Fruit fly (Drosophila melanogaster) whole organism, embryonic: ENCODE measurements around the gene CG17107.

Experiments used
- Abd-B ChIP-seq: fragments of 200-800 bp; sonication (Bioruptor generic); optimal IDR thresholded peaks from 2 replicates; lab custom pipeline; 2018; ENCODE audit warnings: missing biosample characterization, mild to moderate bottlenecking, missing genetic modification characterization, moderate library complexity
- B-H1 ChIP-seq: fragments of 200-800 bp; sonication (Bioruptor generic); IDR thresholded peaks from 3 replicates; pipeline ENCODE4 v1.3.6; 2022; ENCODE audit warnings: missing biosample characterization, missing genetic modification characterization
- Bgb ChIP-seq: fragments of 200-800 bp; sonication (Bioruptor generic); IDR thresholded peaks from 2 replicates; pipeline ENCODE4 v1.3.6; 2022; ENCODE audit warnings: missing biosample characterization, missing genetic modification characterization; ENCODE audit not compliant: partially characterized antibody
- CG10543 ChIP-seq: fragments of 200-800 bp; sonication (Bioruptor generic); optimal IDR thresholded peaks from 3 replicates; lab custom pipeline; 2017; ENCODE audit warnings: missing biosample characterization, mild to moderate bottlenecking, missing genetic modification characterization, moderate library complexity
- CG11398 ChIP-seq: fragments of 200-800 bp; sonication (Bioruptor generic); optimal IDR thresholded peaks from 2 replicates; lab custom pipeline; 2016; ENCODE audit warnings: missing biosample characterization, missing genetic modification characterization
- CG12219 ChIP-seq: fragments of 200-800 bp; sonication (Bioruptor generic); optimal IDR thresholded peaks from 3 replicates; lab custom pipeline; 2018; ENCODE audit warnings: missing biosample characterization, mild to moderate bottlenecking, missing genetic modification characterization
- CG12744 ChIP-seq: fragments of 200-800 bp; sonication (Bioruptor generic); optimal IDR thresholded peaks from 2 replicates; lab custom pipeline; 2016; ENCODE audit warnings: missing biosample characterization, missing genetic modification characterization
- CG13296 ChIP-seq: fragments of 200-800 bp; sonication (Bioruptor generic); optimal IDR thresholded peaks from 3 replicates; lab custom pipeline; 2018; ENCODE audit warnings: missing biosample characterization, mild to moderate bottlenecking, missing genetic modification characterization
- CG13624 ChIP-seq: fragments of 200-800 bp; sonication (Bioruptor generic); optimal IDR thresholded peaks from 2 replicates; lab custom pipeline; 2016; ENCODE audit warnings: missing biosample characterization, missing genetic modification characterization
- CG1647 ChIP-seq: fragments of 200-800 bp; sonication (Bioruptor generic); optimal IDR thresholded peaks from 3 replicates; lab custom pipeline; 2016; ENCODE audit warnings: missing biosample characterization, missing genetic modification characterization
- CG16779 ChIP-seq: fragments of 200-800 bp; sonication (Bioruptor generic); IDR thresholded peaks from 2 replicates; pipeline ENCODE4 v1.3.6; 2022; ENCODE audit warnings: missing biosample characterization, missing genetic modification characterization
- CG2120 ChIP-seq: fragments of 200-800 bp; sonication (Bioruptor generic); optimal IDR thresholded peaks from 3 replicates; lab custom pipeline; 2016; ENCODE audit warnings: missing biosample characterization, missing genetic modification characterization
- CG2199 ChIP-seq: fragments of 200-800 bp; sonication (Bioruptor generic); IDR thresholded peaks from 3 replicates; pipeline ENCODE4 v1.3.6; 2022; ENCODE audit warnings: missing biosample characterization, missing genetic modification characterization
- CG2712 ChIP-seq: fragments of 200-800 bp; optimal IDR thresholded peaks from 3 replicates; lab custom pipeline; 2019; ENCODE audit warnings: missing biosample characterization, mild to moderate bottlenecking, missing genetic modification characterization, moderate library complexity
- CG30020 ChIP-seq: fragments of 200-800 bp; optimal IDR thresholded peaks from 2 replicates; lab custom pipeline; 2019; ENCODE audit warnings: missing biosample characterization, mild to moderate bottlenecking, missing genetic modification characterization, moderate library complexity
- CG30431 ChIP-seq: fragments of 200-800 bp; sonication (Bioruptor generic); optimal IDR thresholded peaks from 2 replicates; lab custom pipeline; 2017; ENCODE audit warnings: missing biosample characterization, missing genetic modification characterization
- CG31224 ChIP-seq: fragments of 200-800 bp; sonication (Bioruptor generic); IDR thresholded peaks from 2 replicates; pipeline ENCODE4 v1.3.6; 2022; ENCODE audit warnings: missing biosample characterization, missing genetic modification characterization
- CG3847 ChIP-seq: fragments of 200-800 bp; sonication (Bioruptor generic); IDR thresholded peaks from 2 replicates; pipeline ENCODE4 v1.3.6; 2022; ENCODE audit warnings: missing biosample characterization, missing genetic modification characterization
- CG4360 ChIP-seq: fragments of 200-800 bp; sonication (Bioruptor generic); IDR thresholded peaks from 2 replicates; pipeline ENCODE4 v1.3.6; 2022; ENCODE audit warnings: missing biosample characterization, missing genetic modification characterization
- CG4424 ChIP-seq: fragments of 200-800 bp; sonication (Bioruptor generic); optimal IDR thresholded peaks from 3 replicates; lab custom pipeline; 2016; ENCODE audit warnings: missing biosample characterization, missing genetic modification characterization
- CHES-1-like ChIP-seq: fragments of 200-800 bp; sonication (Bioruptor generic); optimal IDR thresholded peaks from 2 replicates; lab custom pipeline; 2016; ENCODE audit warnings: missing biosample characterization, missing genetic modification characterization
- CkIIα-i1 ChIP-seq: fragments of 200-800 bp; sonication (Bioruptor generic); IDR thresholded peaks from 2 replicates; pipeline ENCODE4 v1.3.6; 2022; ENCODE audit warnings: missing biosample characterization, missing genetic modification characterization
- Doc3 ChIP-seq: fragments of 200-800 bp; sonication (Bioruptor generic); IDR thresholded peaks from 3 replicates; pipeline ENCODE4 v1.3.6; 2022; ENCODE audit warnings: missing biosample characterization, missing genetic modification characterization; ENCODE audit not compliant: partially characterized antibody
- E2f1 ChIP-seq: fragments of 200-800 bp; sonication (Bioruptor generic); IDR thresholded peaks from 2 replicates; pipeline ENCODE4 v1.3.6; 2022; ENCODE audit warnings: missing biosample characterization, missing genetic modification characterization
- E2f2 ChIP-seq: fragments of 200-800 bp; sonication (Bioruptor generic); IDR thresholded peaks from 2 replicates; pipeline ENCODE4 v1.3.6; 2022; ENCODE audit warnings: missing biosample characterization, missing genetic modification characterization
- HLH3B ChIP-seq: fragments of 200-800 bp; sonication (Bioruptor generic); IDR thresholded peaks from 2 replicates; pipeline ENCODE4 v1.3.6; 2022; ENCODE audit warnings: missing biosample characterization, missing genetic modification characterization
- Hand ChIP-seq: fragments of 200-800 bp; sonication (Bioruptor generic); optimal IDR thresholded peaks from 2 replicates; lab custom pipeline; 2017; ENCODE audit warnings: mild to moderate bottlenecking, missing biosample characterization, missing genetic modification reagents, missing genetic modification characterization
- Hmr ChIP-seq: fragments of 200-800 bp; sonication (Bioruptor generic); optimal IDR thresholded peaks from 3 replicates; lab custom pipeline; 2017; ENCODE audit warnings: mild to moderate bottlenecking, missing biosample characterization, missing genetic modification reagents, missing genetic modification characterization
- Kr ChIP-seq: fragments of 200-800 bp; sonication (Bioruptor generic); optimal IDR thresholded peaks from 2 replicates; lab custom pipeline; 2017; ENCODE audit warnings: missing biosample characterization, mild to moderate bottlenecking, missing genetic modification characterization
- Mad ChIP-seq: fragments of 200-800 bp; sonication (Bioruptor generic); optimal IDR thresholded peaks from 2 replicates; lab custom pipeline; 2016; ENCODE audit warnings: missing biosample characterization, missing genetic modification characterization
- Med ChIP-seq: fragments of 200-800 bp; sonication (Bioruptor generic); peaks from one replicate; lab custom pipeline; 2016; ENCODE audit warnings: missing biosample characterization, missing genetic modification characterization, mild to moderate bottlenecking, inconsistent platforms, moderate library complexity
- NC2β ChIP-seq: fragments of 200-800 bp; sonication (Bioruptor generic); optimal IDR thresholded peaks from 2 replicates; lab custom pipeline; 2016; ENCODE audit warnings: missing biosample characterization, missing genetic modification characterization
- Side ChIP-seq: fragments of 200-800 bp; sonication (Bioruptor generic); optimal IDR thresholded peaks from 2 replicates; lab custom pipeline; 2016; ENCODE audit warnings: missing biosample characterization, missing genetic modification characterization
- Stat92E ChIP-seq, 3 experiments: fragments of >200 bp in 2 of 3; fragments of 200-800 bp in 1 of 3; sonication (Bioruptor generic) in 1 of 3; optimal IDR thresholded peaks; 2 replicates each; lab custom pipeline; 2017 to 2019; ENCODE audit warnings: missing biosample characterization in 3 of 3, missing genetic modification characterization in 3 of 3, mild to moderate bottlenecking in 1 of 3, moderate library complexity in 1 of 3
- amos ChIP-seq: fragments of 200-800 bp; sonication (Bioruptor generic); IDR thresholded peaks from 2 replicates; pipeline ENCODE4 v1.3.6; 2022; ENCODE audit warnings: missing biosample characterization, missing genetic modification characterization; ENCODE audit not compliant: partially characterized antibody
- bab2 ChIP-seq: fragments of 200-800 bp; sonication (Bioruptor generic); optimal IDR thresholded peaks from 2 replicates; lab custom pipeline; 2016; ENCODE audit warnings: missing biosample characterization, missing genetic modification characterization
- bbx ChIP-seq: fragments of 200-800 bp; sonication (Bioruptor generic); IDR thresholded peaks from 2 replicates; pipeline ENCODE4 v1.3.6; 2022; ENCODE audit warnings: missing biosample characterization, missing genetic modification characterization; ENCODE audit not compliant: partially characterized antibody
- fd102C ChIP-seq: fragments of 200-800 bp; sonication (Bioruptor generic); optimal IDR thresholded peaks from 2 replicates; lab custom pipeline; 2018; ENCODE audit warnings: missing biosample characterization, mild to moderate bottlenecking, missing genetic modification characterization, moderate library complexity
- gcm2 ChIP-seq: fragments of 200-800 bp; sonication (Bioruptor generic); optimal IDR thresholded peaks from 2 replicates; lab custom pipeline; 2016; ENCODE audit warnings: missing biosample characterization, missing genetic modification characterization
- gro ChIP-seq: fragments of 200-800 bp; sonication (Bioruptor generic); optimal IDR thresholded peaks from 2 replicates; lab custom pipeline; 2016; ENCODE audit warnings: missing biosample characterization, missing genetic modification characterization
- her ChIP-seq: fragments of 200-800 bp; sonication (Bioruptor generic); optimal IDR thresholded peaks from 2 replicates; lab custom pipeline; 2016; ENCODE audit warnings: missing biosample characterization, missing genetic modification characterization
- jumu ChIP-seq: fragments of 200-800 bp; sonication (Bioruptor generic); optimal IDR thresholded peaks from 3 replicates; lab custom pipeline; 2016; ENCODE audit warnings: missing biosample characterization, missing genetic modification characterization
- ken ChIP-seq: fragments of 200-800 bp; sonication (Bioruptor generic); IDR thresholded peaks from 3 replicates; pipeline ENCODE4 v1.3.6; 2022; ENCODE audit warnings: missing biosample characterization, missing genetic modification characterization
- kni ChIP-seq: fragments of 200-800 bp; sonication (Bioruptor generic); optimal IDR thresholded peaks from 3 replicates; lab custom pipeline; 2017; ENCODE audit warnings: mild to moderate bottlenecking, missing biosample characterization, missing genetic modification reagents, missing genetic modification characterization
- pb ChIP-seq: fragments of 200-800 bp; sonication (Bioruptor generic); optimal IDR thresholded peaks from 3 replicates; lab custom pipeline; 2016; ENCODE audit warnings: missing biosample characterization, missing genetic modification characterization
- pita ChIP-seq: fragments of 200-800 bp; sonication (Bioruptor generic); optimal IDR thresholded peaks from 2 replicates; lab custom pipeline; 2017; ENCODE audit warnings: missing biosample characterization, mild to moderate bottlenecking, missing genetic modification characterization
- repo ChIP-seq: fragments of 200-800 bp; sonication (Bioruptor generic); optimal IDR thresholded peaks from 2 replicates; lab custom pipeline; 2016; ENCODE audit warnings: missing biosample characterization, missing genetic modification characterization
- scrt ChIP-seq: fragments of 200-800 bp; sonication (Bioruptor generic); optimal IDR thresholded peaks from 2 replicates; lab custom pipeline; 2018; ENCODE audit warnings: missing biosample characterization, mild to moderate bottlenecking, missing genetic modification characterization, moderate library complexity
- sima ChIP-seq: fragments of 200-800 bp; sonication (Bioruptor generic); optimal IDR thresholded peaks from 2 replicates; lab custom pipeline; 2016; ENCODE audit warnings: missing biosample characterization, missing genetic modification characterization
- sug ChIP-seq: fragments of 200-800 bp; optimal IDR thresholded peaks from 2 replicates; lab custom pipeline; 2019; ENCODE audit warnings: missing biosample characterization, mild to moderate bottlenecking, missing genetic modification characterization, moderate library complexity
- tll ChIP-seq, 2 experiments: fragments of 200-800 bp in 1 of 2; fragments of >200 bp in 1 of 2; sonication (Bioruptor generic) in 1 of 2; optimal IDR thresholded peaks; 2 replicates each; lab custom pipeline; 2017 to 2019; ENCODE audit warnings: missing biosample characterization in 2 of 2, missing genetic modification characterization in 2 of 2, mild to moderate bottlenecking in 1 of 2, moderate library complexity in 1 of 2
- wek ChIP-seq: fragments of 200-800 bp; sonication (Bioruptor generic); optimal IDR thresholded peaks from 3 replicates; lab custom pipeline; 2018; ENCODE audit warnings: missing biosample characterization, mild to moderate bottlenecking, missing genetic modification characterization, moderate library complexity
- yki ChIP-seq: fragments of >200 bp; optimal IDR thresholded peaks from 3 replicates; lab custom pipeline; 2018

Gene CG17107

dm6 chr2L:10685666-10686065, 4.0 kb downstream of the CG17107 start (continued):
- no peak for TF ChIP-seq CHES-1-like (GFP tag; lab: Kevin White, UChicago)
- TF ChIP-seq Mad (GFP tag; lab: Kevin White, UChicago) = no peak
- TF ChIP-seq jumu = no peak
- peak; percentile 33 for TF ChIP-seq Abd-B (GFP tag; lab: Kevin White, UChicago)
- no peak for TF ChIP-seq fd102C (GFP tag; lab: Kevin White, UChicago)
- TF ChIP-seq scrt = no peak
- TF ChIP-seq wek (GFP tag; lab: Kevin White, UChicago) = no peak
- no peak for TF ChIP-seq gro (GFP tag; lab: Kevin White, UChicago)
- no peak for TF ChIP-seq NC2β (GFP tag; lab: Kevin White, UChicago)
- no peak for TF ChIP-seq CG2199 (GFP tag; lab: Robert Waterston, UW)
- TF ChIP-seq CG2120 (GFP tag; lab: Kevin White, UChicago) = peak; percentile 40
- TF ChIP-seq yki = no peak
- no peak for TF ChIP-seq Stat92E (GFP tag; optimal IDR thresholded peaks at IDR 0.05; lab: Kevin White, UChicago)
- TF ChIP-seq amos (GFP tag; lab: Robert Waterston, UW) = no peak
- TF ChIP-seq CG30431 = no peak
- no peak for TF ChIP-seq pb (GFP tag; lab: Kevin White, UChicago)
- TF ChIP-seq CG16779 (GFP tag; lab: Robert Waterston, UW) = no peak
- no peak for TF ChIP-seq Side (GFP tag; lab: Kevin White, UChicago)
- TF ChIP-seq CG4424 (GFP tag; lab: Kevin White, UChicago) = peak; percentile 10
- no peak for TF ChIP-seq pita (GFP tag; lab: Kevin White, UChicago)
- no peak for TF ChIP-seq Doc3 (GFP tag; lab: Robert Waterston, UW)
- no peak for TF ChIP-seq CG3847 (GFP tag; lab: Robert Waterston, UW)
- TF ChIP-seq HLH3B (GFP tag; lab: Robert Waterston, UW) = no peak
- TF ChIP-seq her (GFP tag; lab: Kevin White, UChicago) = no peak
- no peak for TF ChIP-seq E2f2 (GFP tag; lab: Robert Waterston, UW)
- no peak for TF ChIP-seq Kr
- no peak for TF ChIP-seq CG13624
- peak; percentile 62 for TF ChIP-seq Med (GFP tag; lab: Kevin White, UChicago)
- TF ChIP-seq sima (GFP tag; lab: Kevin White, UChicago) = no peak
- TF ChIP-seq bbx (GFP tag; lab: Robert Waterston, UW) = no peak
- no peak for TF ChIP-seq CG31224 (GFP tag; lab: Robert Waterston, UW)
- TF ChIP-seq tll (GFP tag; optimal IDR thresholded peaks at IDR 0.05; lab: Kevin White, UChicago) = no peak
- TF ChIP-seq Hmr = no peak
- no peak for TF ChIP-seq CG12744 (GFP tag; lab: Kevin White, UChicago)
- TF ChIP-seq bab2 (GFP tag; lab: Kevin White, UChicago) = no peak
- TF ChIP-seq kni (GFP tag; lab: Kevin White, UChicago) = no peak
- TF ChIP-seq sug (tag; lab: Kevin White, UChicago) = no peak
- TF ChIP-seq CkIIα-i1 = no peak
- TF ChIP-seq E2f1 (GFP tag; lab: Robert Waterston, UW) = no peak
- TF ChIP-seq ken (GFP tag; lab: Robert Waterston, UW) = no peak
- no peak for TF ChIP-seq repo (GFP tag; lab: Kevin White, UChicago)
- no peak for TF ChIP-seq Bgb
- no peak for TF ChIP-seq B-H1 (GFP tag; lab: Robert Waterston, UW)
- TF ChIP-seq CG13296 = no peak
- no peak for TF ChIP-seq CG11398 (GFP tag; lab: Kevin White, UChicago)
- no peak for TF ChIP-seq CG4360 (GFP tag; lab: Robert Waterston, UW)
- no peak for TF ChIP-seq gcm2 (GFP tag; lab: Kevin White, UChicago)
- TF ChIP-seq CG30020 (tag; lab: Kevin White, UChicago) = no peak
- TF ChIP-seq CG2712 (tag; lab: Kevin White, UChicago) = no peak
- TF ChIP-seq CG12219 (GFP tag; lab: Kevin White, UChicago) = no peak
- TF ChIP-seq CG10543 (GFP tag; lab: Kevin White, UChicago) = no peak
- no peak for TF ChIP-seq Hand
- TF ChIP-seq CG1647 (GFP tag; lab: Kevin White, UChicago) = no peak
